Worm (Caenorhabditis elegans): ENCODE data around the gene C03H5.5.

DNA sequence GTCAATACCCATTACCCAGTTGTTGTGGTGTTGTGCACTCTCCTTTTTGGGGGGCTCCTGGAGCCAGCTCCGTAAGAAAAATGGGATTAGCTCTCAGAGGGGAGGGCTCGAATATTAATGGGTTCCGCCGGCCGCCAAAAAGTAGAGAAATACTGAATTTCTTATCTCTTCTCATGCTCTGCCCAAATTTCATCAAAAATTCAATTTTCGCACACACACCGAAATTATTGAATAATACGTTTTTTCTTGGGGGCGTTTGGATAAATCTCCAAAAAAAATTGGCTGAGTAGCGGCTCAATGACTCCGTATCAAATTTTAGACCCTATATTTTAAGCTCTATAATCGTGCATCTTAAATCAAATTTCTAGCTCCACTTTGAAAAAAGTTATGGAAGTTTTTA is 15.0 kb upstream of the C03H5.5 start:
- TF ChIP-seq nhr-237 (tag; optimal IDR thresholded peaks at IDR 0.05) = no peak
- no peak for TF ChIP-seq mep-1 (tag; optimal IDR thresholded peaks at IDR 0.05)
- no peak for TF ChIP-seq pha-4 (tag; optimal IDR thresholded peaks at IDR 0.05)
- TF ChIP-seq sptf-1 (tag; optimal IDR thresholded peaks at IDR 0.05) = no peak
- TF ChIP-seq nhr-76 (tag; optimal IDR thresholded peaks at IDR 0.05) = no peak
- no peak for TF ChIP-seq unc-39 (tag; optimal IDR thresholded peaks at IDR 0.05)
- no peak for TF ChIP-seq unc-62 (GFP tag; optimal IDR thresholded peaks at IDR 0.05)
- TF ChIP-seq tbx-8 (GFP tag; optimal IDR thresholded peaks at IDR 0.05) = no peak
- TF ChIP-seq ces-1 (GFP tag; optimal IDR thresholded peaks at IDR 0.05) = peak; percentile 51
- no peak for TF ChIP-seq ceh-39 (tag; optimal IDR thresholded peaks at IDR 0.05)
- no peak for TF ChIP-seq snpc-4 (tag; optimal IDR thresholded peaks at IDR 0.05)
- TF ChIP-seq elt-1 (tag; optimal IDR thresholded peaks at IDR 0.05; ENCODE audit: borderline replicate concordance, insufficient read depth) = no peak
- TF ChIP-seq lin-13 (tag; optimal IDR thresholded peaks at IDR 0.05) = no peak
- TF ChIP-seq blmp-1 (tag; optimal IDR thresholded peaks at IDR 0.05) = no peak
